Worm (Caenorhabditis elegans) whole organism, late embryonic: ENCODE results near the gene mrpl-35.

Source experiments
- C08G9.2 ChIP-seq: sonication (generic microtip); optimal IDR thresholded peaks from 2 replicates; lab custom pipeline; 2016; ENCODE audit warnings: mild to moderate bottlenecking, missing genetic modification characterization, moderate library complexity, missing compliant biosample characterization
- C38D4.7 ChIP-seq: fragments of 200-800 bp; sonication (Bioruptor generic); optimal IDR thresholded peaks from 2 replicates; lab custom pipeline; 2018; ENCODE audit warnings: mild to moderate bottlenecking, missing genetic modification characterization, moderate library complexity, missing compliant biosample characterization
- T23F11.4 ChIP-seq: fragments of 200-800 bp; sonication (Bioruptor generic); optimal IDR thresholded peaks from 2 replicates; lab custom pipeline; 2018; ENCODE audit warnings: mild to moderate bottlenecking, missing genetic modification characterization, missing compliant biosample characterization
- ahr-1 ChIP-seq: sonication (generic microtip); optimal IDR thresholded peaks from 2 replicates; lab custom pipeline; 2016; ENCODE audit warnings: missing genetic modification characterization, missing compliant biosample characterization
- ama-1 ChIP-seq: fragments of 150-350 bp; optimal IDR thresholded peaks from 2 replicates; lab custom pipeline; 2014
- ceh-14 ChIP-seq: sonication (generic microtip); optimal IDR thresholded peaks from 2 replicates; lab custom pipeline; 2016; ENCODE audit warnings: missing genotype, missing genetic modification characterization, missing compliant biosample characterization
- ceh-19 ChIP-seq: fragments of 200-800 bp; sonication (Bioruptor generic); optimal IDR thresholded peaks from 2 replicates; lab custom pipeline; 2018; ENCODE audit warnings: mild to moderate bottlenecking, missing genetic modification characterization, missing compliant biosample characterization
- ceh-2 ChIP-seq: sonication (generic microtip); optimal IDR thresholded peaks from 2 replicates; lab custom pipeline; 2016; ENCODE audit warnings: missing genotype, missing genetic modification characterization, missing compliant biosample characterization
- ceh-22 ChIP-seq: sonication (generic microtip); optimal IDR thresholded peaks from 2 replicates; lab custom pipeline; 2017; ENCODE audit warnings: missing biosample characterization, missing genetic modification characterization
- ceh-24 ChIP-seq: sonication (generic microtip); optimal IDR thresholded peaks from 2 replicates; lab custom pipeline; 2016; ENCODE audit warnings: mild to moderate bottlenecking, missing genetic modification characterization, missing compliant biosample characterization
- ceh-34 ChIP-seq: sonication (generic microtip); optimal IDR thresholded peaks from 2 replicates; lab custom pipeline; 2016; ENCODE audit warnings: mild to moderate bottlenecking, missing genetic modification characterization, missing compliant biosample characterization
- ceh-45 ChIP-seq: fragments of 200-800 bp; sonication (Bioruptor generic); IDR thresholded peaks from 2 replicates; pipeline ENCODE4 v1.3.6; 2022; ENCODE audit warnings: missing genetic modification reagents, missing genetic modification characterization, missing compliant biosample characterization
- che-1 ChIP-seq: sonication (generic microtip); optimal IDR thresholded peaks from 2 replicates; lab custom pipeline; 2016; ENCODE audit warnings: mild to moderate bottlenecking, missing genetic modification characterization, missing compliant biosample characterization
- dmd-4 ChIP-seq: sonication (generic microtip); optimal IDR thresholded peaks from 2 replicates; lab custom pipeline; 2016; ENCODE audit warnings: borderline replicate concordance, missing genetic modification characterization, missing compliant biosample characterization
- elt-4 ChIP-seq: sonication (generic microtip); optimal IDR thresholded peaks from 2 replicates; lab custom pipeline; 2016; ENCODE audit warnings: missing genetic modification characterization, missing compliant biosample characterization
- fkh-10 ChIP-seq: fragments of 150-350 bp; optimal IDR thresholded peaks from 2 replicates; lab custom pipeline; 2014; ENCODE audit warnings: missing biosample characterization, missing genetic modification reagents, missing genetic modification characterization
- fkh-6 ChIP-seq: sonication (generic microtip); optimal IDR thresholded peaks from 2 replicates; lab custom pipeline; 2016; ENCODE audit warnings: missing genetic modification characterization, missing compliant biosample characterization
- hlh-13 ChIP-seq: fragments of 200-800 bp; sonication (Bioruptor generic); optimal IDR thresholded peaks from 2 replicates; lab custom pipeline; 2018; ENCODE audit warnings: mild to moderate bottlenecking, missing genetic modification characterization, missing compliant biosample characterization
- hlh-15 ChIP-seq: sonication (generic microtip); optimal IDR thresholded peaks from 2 replicates; lab custom pipeline; 2016; ENCODE audit warnings: missing genetic modification characterization, missing compliant biosample characterization
- hlh-6 ChIP-seq: sonication (generic microtip); optimal IDR thresholded peaks from 2 replicates; lab custom pipeline; 2016; ENCODE audit warnings: missing genotype, missing genetic modification characterization, missing compliant biosample characterization
- lin-11 ChIP-seq: fragments of 200-800 bp; sonication (Bioruptor generic); optimal IDR thresholded peaks from 2 replicates; lab custom pipeline; 2018; ENCODE audit warnings: mild to moderate bottlenecking, missing genetic modification characterization, missing compliant biosample characterization
- madf-2 ChIP-seq: sonication (generic microtip); optimal IDR thresholded peaks from 2 replicates; lab custom pipeline; 2017; ENCODE audit warnings: missing genetic modification characterization, missing compliant biosample characterization
- nfya-1 ChIP-seq: sonication (generic microtip); optimal IDR thresholded peaks from 2 replicates; lab custom pipeline; 2017; ENCODE audit warnings: missing genetic modification characterization, mild to moderate bottlenecking, missing compliant biosample characterization, antibody characterized with exemption, moderate library complexity
- nhr-232 ChIP-seq: sonication (generic microtip); optimal IDR thresholded peaks from 2 replicates; lab custom pipeline; 2016; ENCODE audit warnings: missing genetic modification characterization, missing compliant biosample characterization
- npax-4 ChIP-seq: sonication (generic microtip); optimal IDR thresholded peaks from 2 replicates; lab custom pipeline; 2016; ENCODE audit warnings: missing genetic modification characterization, missing compliant biosample characterization
- odd-2 ChIP-seq: sonication (generic microtip); optimal IDR thresholded peaks from 2 replicates; lab custom pipeline; 2017; ENCODE audit warnings: antibody characterized with exemption, mild to moderate bottlenecking, missing genetic modification characterization, missing compliant biosample characterization
- pag-3 ChIP-seq: sonication (generic microtip); optimal IDR thresholded peaks from 2 replicates; lab custom pipeline; 2016; ENCODE audit warnings: missing compliant biosample characterization, missing genetic modification characterization, borderline replicate concordance
- pha-2 ChIP-seq: sonication (generic microtip); optimal IDR thresholded peaks from 2 replicates; lab custom pipeline; 2017; ENCODE audit warnings: mild to moderate bottlenecking, missing genetic modification characterization, missing compliant biosample characterization
- pha-4 ChIP-seq: fragments of 150-350 bp; optimal IDR thresholded peaks from 2 replicates; lab custom pipeline; 2018; ENCODE audit warnings: missing biosample characterization, missing genetic modification reagents, missing genetic modification characterization
- pqm-1 ChIP-seq: sonication (generic microtip); optimal IDR thresholded peaks from 2 replicates; lab custom pipeline; 2016; ENCODE audit warnings: missing genetic modification characterization, missing compliant biosample characterization
- pros-1 ChIP-seq: fragments of 150-350 bp; optimal IDR thresholded peaks from 2 replicates; lab custom pipeline; 2014; ENCODE audit warnings: missing biosample characterization, missing genetic modification reagents, missing genetic modification characterization
- ref-2 ChIP-seq: sonication (generic microtip); optimal IDR thresholded peaks from 2 replicates; lab custom pipeline; 2016; ENCODE audit warnings: missing genetic modification characterization, missing compliant biosample characterization
- rnt-1 ChIP-seq: sonication (generic microtip); optimal IDR thresholded peaks from 2 replicates; lab custom pipeline; 2016; ENCODE audit warnings: missing genetic modification characterization, missing compliant biosample characterization
- sdc-2 ChIP-seq: sonication (generic microtip); optimal IDR thresholded peaks from 2 replicates; lab custom pipeline; 2016; ENCODE audit warnings: missing genotype, missing genetic modification characterization, missing compliant biosample characterization
- sox-2 ChIP-seq: fragments of 200-800 bp; sonication (Bioruptor generic); IDR thresholded peaks from 2 replicates; pipeline ENCODE4 v1.3.6; 2022; ENCODE audit warnings: missing genetic modification reagents, missing genetic modification characterization, missing compliant biosample characterization
- sox-4 ChIP-seq: sonication (generic microtip); optimal IDR thresholded peaks from 2 replicates; lab custom pipeline; 2017; ENCODE audit warnings: mild to moderate bottlenecking, missing genetic modification characterization, inconsistent platforms, missing compliant biosample characterization
- syd-9 ChIP-seq: sonication (generic microtip); optimal IDR thresholded peaks from 2 replicates; lab custom pipeline; 2016; ENCODE audit warnings: mild to moderate bottlenecking, missing genetic modification characterization, moderate library complexity, missing compliant biosample characterization
- tbx-2 ChIP-seq: sonication (generic microtip); optimal IDR thresholded peaks from 2 replicates; lab custom pipeline; 2016; ENCODE audit warnings: missing genetic modification characterization, missing compliant biosample characterization
- tbx-7 ChIP-seq: sonication (generic microtip); optimal IDR thresholded peaks from 2 replicates; lab custom pipeline; 2016; ENCODE audit warnings: missing genotype, missing genetic modification characterization, missing compliant biosample characterization
- ttx-3 ChIP-seq: sonication (generic microtip); optimal IDR thresholded peaks from 2 replicates; lab custom pipeline; 2016; ENCODE audit warnings: missing genetic modification reagents, missing genetic modification characterization, missing compliant biosample characterization
- unc-3 ChIP-seq, 2 experiments: fragments of 200-800 bp in 1 of 2; sonication (Bioruptor generic) in 1 of 2; sonication (generic microtip) in 1 of 2; conservative IDR thresholded peaks in 1 of 2; optimal IDR thresholded peaks in 1 of 2; 2 replicates each; pipeline versions ENCODE4 v1.3.6 to Lab custom; 2016 to 2022; ENCODE audit warnings: missing compliant biosample characterization in 2 of 2, missing genetic modification characterization in 2 of 2, missing genetic modification reagents in 1 of 2
- unc-42 ChIP-seq: sonication (generic microtip); optimal IDR thresholded peaks from 2 replicates; lab custom pipeline; 2016; ENCODE audit warnings: missing genotype, missing genetic modification characterization, missing compliant biosample characterization
- unc-55 ChIP-seq: sonication (generic microtip); optimal IDR thresholded peaks from 2 replicates; lab custom pipeline; 2017; ENCODE audit warnings: missing biosample characterization, missing genetic modification reagents, missing genetic modification characterization
- unc-86 ChIP-seq: sonication (generic microtip); optimal IDR thresholded peaks from 2 replicates; lab custom pipeline; 2016; ENCODE audit warnings: missing genetic modification characterization, missing compliant biosample characterization
- zip-5 ChIP-seq: sonication (generic microtip); optimal IDR thresholded peaks from 2 replicates; lab custom pipeline; 2016; ENCODE audit warnings: missing genetic modification characterization, missing compliant biosample characterization

Gene mrpl-35

DNA sequence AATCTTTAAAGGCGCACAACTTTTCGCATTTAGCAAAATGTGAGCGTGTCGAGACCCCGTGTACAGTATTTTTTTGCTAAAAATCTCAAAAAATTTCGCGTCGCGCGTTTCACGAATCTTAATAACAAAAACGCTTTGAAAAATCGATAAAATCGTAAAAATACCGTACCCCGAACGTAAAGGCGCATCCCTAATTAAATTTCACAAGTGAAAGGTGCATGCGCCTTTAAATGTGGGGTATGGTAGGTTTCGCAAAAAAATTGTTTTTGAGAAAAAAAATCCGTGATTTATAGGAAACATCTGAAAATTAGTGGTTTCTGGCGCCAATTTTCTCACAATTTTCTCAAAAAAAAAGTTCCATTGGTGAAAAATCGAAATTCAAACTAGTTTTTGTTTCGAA is 24.1 kb downstream of the mrpl-35 start:
- no peak for TF ChIP-seq dmd-4 (tag; lab: Kevin White, UChicago)
- no peak for TF ChIP-seq ttx-3
- TF ChIP-seq ceh-22 (tag; lab: Kevin White, UChicago): no peak
- no peak for TF ChIP-seq unc-86 (tag; lab: Kevin White, UChicago)
- no peak for TF ChIP-seq elt-4
- TF ChIP-seq pqm-1 (tag; lab: Kevin White, UChicago): no peak

ce11 chrIII:3537401-3537800 is 27.4 kb downstream of the mrpl-35 start, which contains the start of gene cfap-20:
TSS of gene cfap-20 (minus strand) at chrIII:3537501.
- TF ChIP-seq fkh-6 (tag; lab: Kevin White, UChicago): no peak
- no peak for TF ChIP-seq zip-5 (tag; lab: Kevin White, UChicago)
- no peak for TF ChIP-seq odd-2 (tag; lab: Kevin White, UChicago)
- no peak for TF ChIP-seq nhr-232 (tag; lab: Kevin White, UChicago)
- no peak for TF ChIP-seq ceh-45 (GFP tag; lab: Robert Waterston, UW)
- TF ChIP-seq unc-86 (tag; lab: Kevin White, UChicago): no peak
- TF ChIP-seq lin-11 (tag; lab: Kevin White, UChicago): no peak
- no peak for TF ChIP-seq dmd-4 (tag; lab: Kevin White, UChicago)
- no peak for TF ChIP-seq madf-2 (tag; lab: Kevin White, UChicago)
- TF ChIP-seq ref-2 (tag; lab: Kevin White, UChicago): no peak
- no peak for TF ChIP-seq sox-4 (tag; lab: Kevin White, UChicago)
- TF ChIP-seq pqm-1 (tag; lab: Kevin White, UChicago): no peak
- TF ChIP-seq C38D4.7 (GFP tag; lab: Kevin White, UChicago): no peak

- TF ChIP-seq C38D4.7 (GFP tag; lab: Kevin White, UChicago): no peak
- TF ChIP-seq unc-42 (tag; lab: Kevin White, UChicago): no peak
- no peak for TF ChIP-seq ceh-24
- no peak for TF ChIP-seq pha-4 (tag; lab: Kevin White, UChicago)
- no peak for TF ChIP-seq hlh-6 (tag; lab: Kevin White, UChicago)
- TF ChIP-seq sox-2 (GFP tag; lab: Robert Waterston, UW): no peak
- no peak for TF ChIP-seq nfya-1 (tag; lab: Kevin White, UChicago)
- no peak for TF ChIP-seq lin-11 (tag; lab: Kevin White, UChicago)
- TF ChIP-seq syd-9 (tag; lab: Kevin White, UChicago): no peak
- no peak for TF ChIP-seq pqm-1 (tag; lab: Kevin White, UChicago)
- no peak for TF ChIP-seq ceh-34 (tag; lab: Kevin White, UChicago)
- no peak for TF ChIP-seq hlh-13 (GFP tag; lab: Kevin White, UChicago)
Observed at ce11 chrIII:3539499-3539898, 29.5 kb downstream of the mrpl-35 start.

DNA sequence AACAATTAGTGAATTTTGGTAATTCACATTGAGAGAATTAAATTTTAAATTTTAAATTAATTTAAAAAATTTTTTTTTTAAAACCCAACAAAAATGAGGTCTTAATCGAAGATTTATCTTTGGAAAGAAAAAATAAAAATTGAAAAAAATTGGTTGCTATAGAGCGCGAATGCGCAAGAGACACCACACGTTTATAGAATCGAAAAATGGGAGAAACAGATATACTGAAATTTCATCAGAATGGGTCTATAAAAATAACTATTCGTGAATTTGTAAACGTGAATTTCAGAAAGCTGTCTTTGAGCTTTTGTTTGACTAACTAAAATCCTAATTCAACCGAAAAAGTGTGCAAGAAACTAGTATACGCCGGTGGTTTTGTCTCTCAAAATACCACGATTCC is 30.4 kb downstream of the mrpl-35 start:
- no peak for TF ChIP-seq ama-1 (lab: Kevin White, UChicago)
- no peak for TF ChIP-seq unc-3 (GFP tag; conservative IDR thresholded peaks at IDR 0.05; lab: Robert Waterston, UW)
- peak; percentile 16 for TF ChIP-seq unc-3 (tag; optimal IDR thresholded peaks at IDR 0.05; lab: Kevin White, UChicago)
- no peak for TF ChIP-seq T23F11.4 (GFP tag; lab: Kevin White, UChicago)
- no peak for TF ChIP-seq sdc-2 (tag; lab: Kevin White, UChicago)
- no peak for TF ChIP-seq ceh-19 (GFP tag; lab: Kevin White, UChicago)
- peak; percentile 48 for TF ChIP-seq rnt-1
- peak; percentile 41 for TF ChIP-seq ceh-14 (tag; lab: Kevin White, UChicago)
- no peak for TF ChIP-seq dmd-4 (tag; lab: Kevin White, UChicago)
- TF ChIP-seq pha-2 (tag; lab: Kevin White, UChicago): no peak
- TF ChIP-seq tbx-2 (tag; lab: Kevin White, UChicago): peak; percentile 89
- no peak for TF ChIP-seq hlh-6 (tag; lab: Kevin White, UChicago)
- peak; percentile 70 for TF ChIP-seq tbx-7 (tag; lab: Kevin White, UChicago)
- TF ChIP-seq ref-2 (tag; lab: Kevin White, UChicago): peak; percentile 60
- TF ChIP-seq che-1: no peak
- no peak for TF ChIP-seq pros-1 (tag; lab: Kevin White, UChicago)
- TF ChIP-seq pag-3: no peak
- no peak for TF ChIP-seq ceh-45 (GFP tag; lab: Robert Waterston, UW)
- no peak for TF ChIP-seq hlh-13 (GFP tag; lab: Kevin White, UChicago)
- no peak for TF ChIP-seq fkh-10 (GFP tag; lab: Kevin White, UChicago)
- no peak for TF ChIP-seq npax-4 (tag; lab: Kevin White, UChicago)
- TF ChIP-seq nfya-1 (tag; lab: Kevin White, UChicago): no peak
- no peak for TF ChIP-seq ahr-1 (tag; lab: Kevin White, UChicago)
- TF ChIP-seq ceh-2 (tag; lab: Kevin White, UChicago): peak; percentile 62
- TF ChIP-seq hlh-15 (tag; lab: Kevin White, UChicago): no peak
- TF ChIP-seq C38D4.7 (GFP tag; lab: Kevin White, UChicago): no peak
- no peak for TF ChIP-seq elt-4
- TF ChIP-seq unc-55 (GFP tag; lab: Kevin White, UChicago): no peak
- peak; percentile 72 for TF ChIP-seq C08G9.2 (tag; lab: Kevin White, UChicago)
